Fruit fly (Drosophila melanogaster): ENCODE results near the gene B52.

DNA sequence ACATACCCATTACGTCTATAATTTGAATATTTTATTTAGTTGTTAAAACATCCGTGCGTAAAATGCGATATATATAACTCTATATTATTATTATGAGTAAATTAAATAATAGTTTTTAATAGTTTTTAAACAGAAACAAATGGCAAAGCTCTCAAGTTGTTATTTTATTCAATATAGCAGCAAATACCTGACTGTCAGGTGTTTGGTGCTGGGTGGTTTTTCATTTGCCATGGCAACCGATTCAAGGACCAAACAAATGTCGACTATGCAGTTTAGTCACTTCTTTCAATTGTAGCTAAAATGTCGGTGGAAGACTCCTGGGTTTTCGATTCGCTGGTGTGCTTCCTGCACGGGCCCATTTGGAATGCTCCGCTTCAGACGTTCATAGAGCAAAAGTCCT lies 32.6 kb downstream of the B52 start, which contains the start of gene CG14367:
- no peak for TF ChIP-seq CG7357 (GFP tag; IDR thresholded peaks at IDR 0.05)
- no peak for TF ChIP-seq fd3F (GFP tag; optimal IDR thresholded peaks at IDR 0.05)
- TF ChIP-seq luna (GFP tag; optimal IDR thresholded peaks at IDR 0.05): no peak
- TF ChIP-seq CG12659 (GFP tag; optimal IDR thresholded peaks at IDR 0.05): no peak
- TF ChIP-seq odd (GFP tag; optimal IDR thresholded peaks at IDR 0.05): no peak
- TF ChIP-seq gsb (GFP tag; IDR thresholded peaks at IDR 0.05): no peak
- no peak for TF ChIP-seq kay (GFP tag; optimal IDR thresholded peaks at IDR 0.05)
